Worm (Caenorhabditis elegans) whole organism, L1 larva: ENCODE results near the gene parn-1.

ENCODE experiments used
- C16A3.4 ChIP-seq: fragments of 150-350 bp; optimal IDR thresholded peaks from 2 replicates; lab custom pipeline; 2014; ENCODE audit warnings: missing biosample characterization, missing genetic modification characterization
- C34B4.2 ChIP-seq: sonication (generic microtip); optimal IDR thresholded peaks from 2 replicates; lab custom pipeline; 2017; ENCODE audit warnings: mild to moderate bottlenecking, missing genetic modification characterization, missing compliant biosample characterization
- Y116A8C.19 ChIP-seq: sonication (generic microtip); optimal IDR thresholded peaks from 2 replicates; lab custom pipeline; 2016; ENCODE audit warnings: missing compliant biosample characterization, missing genetic modification characterization, borderline replicate concordance
- aha-1 ChIP-seq: fragments of 150-350 bp; optimal IDR thresholded peaks from 2 replicates; lab custom pipeline; 2014; ENCODE audit warnings: missing biosample characterization, missing genetic modification characterization
- ama-1 ChIP-seq: fragments of 150-350 bp; optimal IDR thresholded peaks from 2 replicates; lab custom pipeline; 2014
- ceh-63 ChIP-seq: fragments of 200-800 bp; sonication (Bioruptor generic); optimal IDR thresholded peaks from 2 replicates; lab custom pipeline; 2018; ENCODE audit warnings: mild to moderate bottlenecking, missing genetic modification characterization, missing compliant biosample characterization
- ceh-82 ChIP-seq, 3 experiments: fragments of 150-350 bp in 1 of 3; sonication (generic microtip) in 2 of 3; optimal IDR thresholded peaks; 2 replicates each; lab custom pipeline; 2014 to 2017; ENCODE audit warnings: missing biosample characterization in 3 of 3, missing genetic modification characterization in 3 of 3
- ceh-88 ChIP-seq: fragments of 200-800 bp; sonication (Bioruptor generic); IDR thresholded peaks from 2 replicates; pipeline ENCODE4 v1.3.6; 2022; ENCODE audit warnings: missing genetic modification characterization, missing compliant biosample characterization
- ceh-90 ChIP-seq: sonication (generic microtip); optimal IDR thresholded peaks from 2 replicates; lab custom pipeline; 2016; ENCODE audit warnings: missing genetic modification characterization, missing compliant biosample characterization
- ces-1 ChIP-seq: fragments of 150-350 bp; optimal IDR thresholded peaks from 2 replicates; lab custom pipeline; 2014; ENCODE audit warnings: missing biosample characterization, missing genetic modification reagents, missing genetic modification characterization
- dpl-1 ChIP-seq, 3 experiments: fragments of 150-350 bp in 2 of 3; sonication (generic microtip) in 1 of 3; optimal IDR thresholded peaks; 2 replicates each; lab custom pipeline; 2014 to 2017; ENCODE audit warnings: missing biosample characterization in 3 of 3, missing genetic modification characterization in 3 of 3, missing genetic modification reagents in 3 of 3
- efl-3 ChIP-seq: fragments of 200-800 bp; sonication (Bioruptor generic); optimal IDR thresholded peaks from 2 replicates; lab custom pipeline; 2018; ENCODE audit warnings: mild to moderate bottlenecking, missing genetic modification characterization, missing compliant biosample characterization
- egl-13 ChIP-seq: sonication (generic microtip); optimal IDR thresholded peaks from 2 replicates; lab custom pipeline; 2016; ENCODE audit warnings: missing genotype, missing genetic modification reagents, missing genetic modification characterization, missing compliant biosample characterization
- elt-2 ChIP-seq: sonication (generic microtip); optimal IDR thresholded peaks from 2 replicates; lab custom pipeline; 2016; ENCODE audit warnings: missing genetic modification characterization, mild to moderate bottlenecking, inconsistent platforms, missing compliant biosample characterization, missing genetic modification reagents
- ets-5 ChIP-seq: fragments of 200-800 bp; sonication (Bioruptor generic); IDR thresholded peaks from 2 replicates; pipeline ENCODE4 v1.3.6; 2022; ENCODE audit warnings: missing genetic modification characterization, missing compliant biosample characterization
- fkh-10 ChIP-seq: sonication (generic microtip); optimal IDR thresholded peaks from 2 replicates; lab custom pipeline; 2017; ENCODE audit warnings: missing biosample characterization, missing genetic modification reagents, missing genetic modification characterization
- fkh-4 ChIP-seq: sonication (generic microtip); optimal IDR thresholded peaks from 2 replicates; lab custom pipeline; 2016; ENCODE audit warnings: missing compliant biosample characterization, missing genetic modification characterization, borderline replicate concordance
- fkh-8 ChIP-seq: sonication (generic microtip); optimal IDR thresholded peaks from 2 replicates; lab custom pipeline; 2016; ENCODE audit warnings: mild to moderate bottlenecking, missing genetic modification characterization, missing compliant biosample characterization
- fos-1 ChIP-seq: fragments of 150-350 bp; optimal IDR thresholded peaks from 2 replicates; lab custom pipeline; 2014; ENCODE audit warnings: missing biosample characterization, missing genetic modification characterization
- grh-1 ChIP-seq: fragments of 200-800 bp; sonication (Bioruptor generic); IDR thresholded peaks from 2 replicates; pipeline ENCODE4 v1.3.6; 2022; ENCODE audit warnings: missing genetic modification reagents, missing genetic modification characterization, missing compliant biosample characterization
- hlh-4 ChIP-seq: sonication (generic microtip); optimal IDR thresholded peaks from 2 replicates; lab custom pipeline; 2016; ENCODE audit warnings: mild to moderate bottlenecking, missing genetic modification characterization, missing compliant biosample characterization
- isw-1 ChIP-seq: fragments of 200-800 bp; sonication (Bioruptor generic); IDR thresholded peaks from 2 replicates; pipeline ENCODE4 v1.3.6; 2022; ENCODE audit warnings: missing genetic modification characterization, missing compliant biosample characterization
- jun-1 ChIP-seq: fragments of 150-350 bp; optimal IDR thresholded peaks from 2 replicates; lab custom pipeline; 2014; ENCODE audit warnings: missing biosample characterization, missing genetic modification reagents, missing genetic modification characterization
- lin-13 ChIP-seq: fragments of 150-350 bp; optimal IDR thresholded peaks from 2 replicates; lab custom pipeline; 2014; ENCODE audit warnings: missing biosample characterization, missing genetic modification reagents, missing genetic modification characterization
- lin-14 ChIP-seq: fragments of 200-800 bp; sonication (Bioruptor generic); optimal IDR thresholded peaks from 2 replicates; lab custom pipeline; 2018; ENCODE audit warnings: mild to moderate bottlenecking, missing genetic modification characterization, moderate library complexity, missing compliant biosample characterization
- lin-15B ChIP-seq: fragments of 150-350 bp; sonication (generic microtip); optimal IDR thresholded peaks from 3 replicates; lab custom pipeline; 2014; ENCODE audit warnings: missing biosample characterization, missing genetic modification characterization
- lin-39 ChIP-seq: fragments of 150-350 bp; optimal IDR thresholded peaks from 2 replicates; lab custom pipeline; 2014; ENCODE audit warnings: missing biosample characterization, missing genetic modification reagents, missing genetic modification characterization
- lir-3 ChIP-seq: sonication (generic microtip); optimal IDR thresholded peaks from 2 replicates; lab custom pipeline; 2016; ENCODE audit warnings: mild to moderate bottlenecking, missing genetic modification characterization, moderate library complexity, missing compliant biosample characterization; ENCODE audit not compliant: poor library complexity
- lsy-2 ChIP-seq, 2 experiments: fragments of 150-350 bp; optimal IDR thresholded peaks; 2 replicates each; lab custom pipeline; 2014; ENCODE audit warnings: missing biosample characterization in 2 of 2, missing genetic modification characterization in 2 of 2
- mdl-1 ChIP-seq, 2 experiments: fragments of 150-350 bp; optimal IDR thresholded peaks; 2 replicates each; lab custom pipeline; 2014 to 2017; ENCODE audit warnings: missing biosample characterization in 2 of 2, missing genetic modification characterization in 2 of 2, inconsistent platforms in 1 of 2
- mef-2 ChIP-seq: fragments of 150-350 bp; optimal IDR thresholded peaks from 2 replicates; lab custom pipeline; 2014; ENCODE audit warnings: missing biosample characterization, missing genetic modification characterization
- nhr-20 ChIP-seq: sonication (generic microtip); optimal IDR thresholded peaks from 2 replicates; lab custom pipeline; 2016; ENCODE audit warnings: mild to moderate bottlenecking, missing genetic modification characterization, missing compliant biosample characterization
- nhr-237 ChIP-seq: fragments of 150-350 bp; optimal IDR thresholded peaks from 2 replicates; lab custom pipeline; 2014; ENCODE audit warnings: missing biosample characterization, missing genetic modification characterization
- nhr-28 ChIP-seq: fragments of 150-350 bp; optimal IDR thresholded peaks from 2 replicates; lab custom pipeline; 2014; ENCODE audit warnings: missing biosample characterization, missing genetic modification characterization
- nhr-47 ChIP-seq: sonication (generic microtip); optimal IDR thresholded peaks from 2 replicates; lab custom pipeline; 2016; ENCODE audit warnings: mild to moderate bottlenecking, missing genetic modification characterization, moderate library complexity, missing compliant biosample characterization
- nhr-71 ChIP-seq: sonication (generic microtip); optimal IDR thresholded peaks from 2 replicates; lab custom pipeline; 2016; ENCODE audit warnings: mild to moderate bottlenecking, missing genetic modification characterization, moderate library complexity, missing compliant biosample characterization
- nhr-76 ChIP-seq: sonication (generic microtip); optimal IDR thresholded peaks from 2 replicates; lab custom pipeline; 2017; ENCODE audit warnings: missing biosample characterization, missing genetic modification characterization
- nhr-77 ChIP-seq: fragments of 150-350 bp; optimal IDR thresholded peaks from 2 replicates; lab custom pipeline; 2014; ENCODE audit warnings: missing biosample characterization, missing genetic modification characterization
- nhr-84 ChIP-seq: sonication (generic microtip); optimal IDR thresholded peaks from 2 replicates; lab custom pipeline; 2017; ENCODE audit warnings: missing biosample characterization, missing genetic modification characterization
- nhr-85 ChIP-seq: sonication (generic microtip); peaks from one replicate; lab custom pipeline; 2016; ENCODE audit warnings: missing genetic modification characterization, inconsistent platforms, missing compliant biosample characterization
- pag-3 ChIP-seq: sonication (generic microtip); optimal IDR thresholded peaks from 2 replicates; lab custom pipeline; 2017; ENCODE audit warnings: missing genetic modification characterization, mild to moderate bottlenecking, missing compliant biosample characterization, antibody characterized with exemption, borderline replicate concordance; ENCODE audit not compliant: insufficient read depth
- rnt-1 ChIP-seq: sonication (generic microtip); optimal IDR thresholded peaks from 2 replicates; lab custom pipeline; 2016; ENCODE audit warnings: mild to moderate bottlenecking, missing genetic modification characterization, moderate library complexity, missing compliant biosample characterization
- skn-1 ChIP-seq: fragments of 150-350 bp; optimal IDR thresholded peaks from 2 replicates; lab custom pipeline; 2014; ENCODE audit warnings: missing biosample characterization, missing genetic modification characterization
- snu-23 ChIP-seq: sonication (generic microtip); optimal IDR thresholded peaks from 2 replicates; lab custom pipeline; 2016; ENCODE audit warnings: missing genetic modification characterization, missing compliant biosample characterization
- sox-4 ChIP-seq: sonication (generic microtip); optimal IDR thresholded peaks from 2 replicates; lab custom pipeline; 2016; ENCODE audit warnings: missing genetic modification characterization, missing compliant biosample characterization
- sptf-1 ChIP-seq: fragments of 150-350 bp; optimal IDR thresholded peaks from 2 replicates; lab custom pipeline; 2014; ENCODE audit warnings: missing biosample characterization, missing genetic modification characterization
- sup-37 ChIP-seq: fragments of 200-800 bp; sonication (Bioruptor generic); optimal IDR thresholded peaks from 2 replicates; lab custom pipeline; 2018; ENCODE audit warnings: mild to moderate bottlenecking, missing genetic modification characterization, missing compliant biosample characterization
- swsn-7 ChIP-seq: sonication (generic microtip); optimal IDR thresholded peaks from 2 replicates; lab custom pipeline; 2016; ENCODE audit warnings: missing genetic modification characterization, missing compliant biosample characterization
- unc-30 ChIP-seq: sonication (generic microtip); optimal IDR thresholded peaks from 2 replicates; lab custom pipeline; 2017; ENCODE audit warnings: missing biosample characterization, missing genetic modification characterization
- unc-62 ChIP-seq: fragments of 150-350 bp; optimal IDR thresholded peaks from 2 replicates; lab custom pipeline; 2014; ENCODE audit warnings: missing biosample characterization, missing genetic modification reagents, missing genetic modification characterization
- zip-4 ChIP-seq: fragments of 200-800 bp; sonication (Bioruptor generic); optimal IDR thresholded peaks from 2 replicates; lab custom pipeline; 2018; ENCODE audit warnings: mild to moderate bottlenecking, missing genetic modification characterization, moderate library complexity, missing compliant biosample characterization
- ztf-4 ChIP-seq: fragments of 150-350 bp; optimal IDR thresholded peaks from 2 replicates; lab custom pipeline; 2014; ENCODE audit warnings: missing biosample characterization, missing genetic modification characterization

The parn-1 gene

ce11 chrV:12659426-12659825 lies 35.6 kb downstream of the parn-1 start, which contains the start of gene ccch-3 (continued):
- TF ChIP-seq mef-2 (tag; lab: Kevin White, UChicago) (no peak), lin-14 (GFP tag; lab: Kevin White, UChicago) (peak; percentile 90), nhr-237 (tag; lab: Kevin White, UChicago) (no peak), nhr-71 (peak; percentile 84), fos-1 (tag; lab: Kevin White, UChicago) (peak; percentile 6), ceh-90 (tag; lab: Kevin White, UChicago) (no peak), dpl-1 (GFP tag; optimal IDR thresholded peaks at IDR 0.05; lab: Kevin White, UChicago) (peak; percentile 63 to 83 (median 81)), skn-1 (tag; lab: Kevin White, UChicago) (peak; percentile 74), sptf-1 (no peak), nhr-85 (tag; lab: Kevin White, UChicago) (peak; percentile 86), ceh-82 (tag; optimal IDR thresholded peaks at IDR 0.05; lab: Kevin White, UChicago) (peak; percentile 27 to 50 (median 44)), ces-1 (GFP tag; lab: Kevin White, UChicago) (no peak), fkh-10 (peak; percentile 17), swsn-7 (tag; lab: Kevin White, UChicago) (peak; percentile 78), hlh-4 (tag; lab: Kevin White, UChicago) (no peak), fkh-4 (tag; lab: Kevin White, UChicago) (peak; percentile 31), isw-1 (GFP tag; lab: Robert Waterston, UW) (peak; percentile 28), nhr-77 (tag; lab: Kevin White, UChicago) (peak; percentile 5), sox-4 (peak; percentile 54), lin-39 (tag; lab: Kevin White, UChicago) (no peak), snu-23 (GFP tag; lab: Kevin White, UChicago) (no peak), rnt-1 (tag; lab: Kevin White, UChicago) (peak; percentile 79), nhr-20 (tag; lab: Kevin White, UChicago) (peak; percentile 92), ceh-88 (no peak), ets-5 (GFP tag; lab: Robert Waterston, UW) (no peak), sup-37 (GFP tag; lab: Kevin White, UChicago) (no peak), jun-1 (tag; lab: Kevin White, UChicago) (peak; percentile 3), nhr-76 (tag; lab: Kevin White, UChicago) (no peak), nhr-47 (tag; lab: Kevin White, UChicago) (peak; percentile 80), Y116A8C.19 (no peak), mdl-1 (tag; optimal IDR thresholded peaks at IDR 0.05; lab: Kevin White, UChicago) (peak in 1 of 2 experiments; percentile 59), nhr-28 (no peak), nhr-84 (tag; lab: Kevin White, UChicago) (no peak), C16A3.4 (tag; lab: Kevin White, UChicago) (peak; percentile 85), ztf-4 (peak; percentile 34), efl-3 (GFP tag; lab: Kevin White, UChicago) (no peak), ceh-63 (GFP tag; lab: Kevin White, UChicago) (no peak), ama-1 (lab: Kevin White, UChicago) (no peak), lin-15B (tag; lab: Kevin White, UChicago) (no peak), zip-4 (no peak), elt-2 (tag; lab: Kevin White, UChicago) (no peak), unc-62 (GFP tag; lab: Kevin White, UChicago) (no peak), aha-1 (tag; lab: Kevin White, UChicago) (no peak), lsy-2 (tag; optimal IDR thresholded peaks at IDR 0.05; lab: Kevin White, UChicago) (peak; percentile 79 to 88)

- TF ChIP-seq zip-4 (no peak), nhr-28 (no peak), lir-3 (tag; lab: Kevin White, UChicago) (no peak), lin-13 (GFP tag; lab: Kevin White, UChicago) (no peak), nhr-47 (tag; lab: Kevin White, UChicago) (no peak), fkh-10 (no peak), egl-13 (tag; lab: Kevin White, UChicago) (no peak), fos-1 (tag; lab: Kevin White, UChicago) (no peak), pag-3 (tag; lab: Kevin White, UChicago) (no peak), nhr-77 (tag; lab: Kevin White, UChicago) (no peak), ces-1 (GFP tag; lab: Kevin White, UChicago) (no peak), ceh-82 (tag; optimal IDR thresholded peaks at IDR 0.05; lab: Kevin White, UChicago) (no peak), unc-30 (tag; lab: Kevin White, UChicago) (no peak), grh-1 (GFP tag; lab: Robert Waterston, UW) (no peak), fkh-8 (tag; lab: Kevin White, UChicago) (no peak), C34B4.2 (tag; lab: Kevin White, UChicago) (no peak)
Observed at ce11 chrV:12658142-12658541, 36.9 kb downstream of the parn-1 start, which contains the start of gene W05B10.6. Gene W05B10.6, minus strand, starts transcription at chrV:12658242.
